Worm (Caenorhabditis elegans) whole organism, L1 larva: ENCODE measurements around the gene pcca-1.

Experiments
- C04F5.9 ChIP-seq: sonication (generic microtip); optimal IDR thresholded peaks from 2 replicates; lab custom pipeline; 2016; ENCODE audit warnings: missing genetic modification characterization, missing compliant biosample characterization
- C16A3.4 ChIP-seq: fragments of 150-350 bp; optimal IDR thresholded peaks from 2 replicates; lab custom pipeline; 2014; ENCODE audit warnings: missing biosample characterization, missing genetic modification characterization
- C34B4.2 ChIP-seq: sonication (generic microtip); optimal IDR thresholded peaks from 2 replicates; lab custom pipeline; 2017; ENCODE audit warnings: mild to moderate bottlenecking, missing genetic modification characterization, missing compliant biosample characterization
- alr-1 ChIP-seq: fragments of 200-800 bp; sonication (Bioruptor generic); optimal IDR thresholded peaks from 2 replicates; lab custom pipeline; 2018; ENCODE audit warnings: borderline replicate concordance, mild to moderate bottlenecking, missing genetic modification characterization, missing compliant biosample characterization
- ceh-63 ChIP-seq: fragments of 200-800 bp; sonication (Bioruptor generic); optimal IDR thresholded peaks from 2 replicates; lab custom pipeline; 2018; ENCODE audit warnings: mild to moderate bottlenecking, missing genetic modification characterization, missing compliant biosample characterization
- ceh-8 ChIP-seq: fragments of 200-800 bp; sonication (Bioruptor generic); optimal IDR thresholded peaks from 2 replicates; lab custom pipeline; 2018; ENCODE audit warnings: mild to moderate bottlenecking, missing genetic modification characterization, moderate library complexity, missing compliant biosample characterization
- ceh-90 ChIP-seq: sonication (generic microtip); optimal IDR thresholded peaks from 2 replicates; lab custom pipeline; 2016; ENCODE audit warnings: missing genetic modification characterization, missing compliant biosample characterization
- ces-1 ChIP-seq: fragments of 150-350 bp; optimal IDR thresholded peaks from 2 replicates; lab custom pipeline; 2014; ENCODE audit warnings: missing biosample characterization, missing genetic modification reagents, missing genetic modification characterization
- dpl-1 ChIP-seq, 3 experiments: fragments of 150-350 bp in 2 of 3; sonication (generic microtip) in 1 of 3; optimal IDR thresholded peaks; 2 replicates each; lab custom pipeline; 2014 to 2017; ENCODE audit warnings: missing biosample characterization in 3 of 3, missing genetic modification characterization in 3 of 3, missing genetic modification reagents in 3 of 3
- egl-13 ChIP-seq: sonication (generic microtip); optimal IDR thresholded peaks from 2 replicates; lab custom pipeline; 2016; ENCODE audit warnings: missing genotype, missing genetic modification reagents, missing genetic modification characterization, missing compliant biosample characterization
- egl-27 ChIP-seq, 2 experiments: fragments of 150-350 bp in 1 of 2; sonication (generic microtip); optimal IDR thresholded peaks; 3 replicates each; lab custom pipeline; 2017 to 2018; ENCODE audit warnings: missing biosample characterization in 2 of 2, missing genetic modification characterization in 2 of 2, missing genetic modification reagents in 2 of 2
- elt-3 ChIP-seq, 6 experiments: fragments of 150-350 bp in 1 of 6; sonication (generic microtip); optimal IDR thresholded peaks; 2 replicates each; lab custom pipeline; 2017 to 2018; ENCODE audit warnings: missing biosample characterization in 6 of 6, missing genetic modification characterization in 6 of 6, inconsistent platforms in 1 of 6
- ets-5 ChIP-seq: fragments of 200-800 bp; sonication (Bioruptor generic); IDR thresholded peaks from 2 replicates; pipeline ENCODE4 v1.3.6; 2022; ENCODE audit warnings: missing genetic modification characterization, missing compliant biosample characterization
- fkh-4 ChIP-seq: sonication (generic microtip); optimal IDR thresholded peaks from 2 replicates; lab custom pipeline; 2016; ENCODE audit warnings: missing compliant biosample characterization, missing genetic modification characterization, borderline replicate concordance
- fkh-8 ChIP-seq: sonication (generic microtip); optimal IDR thresholded peaks from 2 replicates; lab custom pipeline; 2016; ENCODE audit warnings: mild to moderate bottlenecking, missing genetic modification characterization, missing compliant biosample characterization
- grh-1 ChIP-seq: fragments of 200-800 bp; sonication (Bioruptor generic); IDR thresholded peaks from 2 replicates; pipeline ENCODE4 v1.3.6; 2022; ENCODE audit warnings: missing genetic modification reagents, missing genetic modification characterization, missing compliant biosample characterization
- hlh-17 ChIP-seq: fragments of 200-800 bp; sonication (Bioruptor generic); optimal IDR thresholded peaks from 2 replicates; lab custom pipeline; 2018; ENCODE audit warnings: missing genetic modification characterization, mild to moderate bottlenecking, missing compliant biosample characterization, moderate library complexity, borderline replicate concordance
- hpl-2 ChIP-seq: fragments of 150-350 bp; optimal IDR thresholded peaks from 2 replicates; lab custom pipeline; 2014; ENCODE audit warnings: missing biosample characterization, missing genetic modification reagents, missing genetic modification characterization
- irx-1 ChIP-seq: sonication (generic microtip); optimal IDR thresholded peaks from 2 replicates; lab custom pipeline; 2016; ENCODE audit warnings: missing genetic modification characterization, missing compliant biosample characterization
- jun-1 ChIP-seq: fragments of 150-350 bp; optimal IDR thresholded peaks from 2 replicates; lab custom pipeline; 2014; ENCODE audit warnings: missing biosample characterization, missing genetic modification reagents, missing genetic modification characterization
- lin-13 ChIP-seq: fragments of 150-350 bp; optimal IDR thresholded peaks from 2 replicates; lab custom pipeline; 2014; ENCODE audit warnings: missing biosample characterization, missing genetic modification reagents, missing genetic modification characterization
- lin-35 ChIP-seq, 2 experiments: fragments of 150-350 bp; optimal IDR thresholded peaks; 2 replicates each; lab custom pipeline; 2014; ENCODE audit warnings: missing biosample characterization in 2 of 2, missing genetic modification characterization in 2 of 2, missing genetic modification reagents in 2 of 2
- lin-39 ChIP-seq: fragments of 150-350 bp; optimal IDR thresholded peaks from 2 replicates; lab custom pipeline; 2014; ENCODE audit warnings: missing biosample characterization, missing genetic modification reagents, missing genetic modification characterization
- mep-1 ChIP-seq: fragments of 150-350 bp; optimal IDR thresholded peaks from 2 replicates; lab custom pipeline; 2014; ENCODE audit warnings: missing biosample characterization, missing genetic modification characterization
- nhr-11 ChIP-seq: fragments of 150-350 bp; optimal IDR thresholded peaks from 2 replicates; lab custom pipeline; 2014; ENCODE audit warnings: missing biosample characterization, missing genetic modification characterization
- nhr-20 ChIP-seq: sonication (generic microtip); optimal IDR thresholded peaks from 2 replicates; lab custom pipeline; 2016; ENCODE audit warnings: mild to moderate bottlenecking, missing genetic modification characterization, missing compliant biosample characterization
- nhr-237 ChIP-seq: fragments of 150-350 bp; optimal IDR thresholded peaks from 2 replicates; lab custom pipeline; 2014; ENCODE audit warnings: missing biosample characterization, missing genetic modification characterization
- nhr-71 ChIP-seq: sonication (generic microtip); optimal IDR thresholded peaks from 2 replicates; lab custom pipeline; 2016; ENCODE audit warnings: mild to moderate bottlenecking, missing genetic modification characterization, moderate library complexity, missing compliant biosample characterization
- nhr-77 ChIP-seq: fragments of 150-350 bp; optimal IDR thresholded peaks from 2 replicates; lab custom pipeline; 2014; ENCODE audit warnings: missing biosample characterization, missing genetic modification characterization
- rnt-1 ChIP-seq: sonication (generic microtip); optimal IDR thresholded peaks from 2 replicates; lab custom pipeline; 2016; ENCODE audit warnings: mild to moderate bottlenecking, missing genetic modification characterization, moderate library complexity, missing compliant biosample characterization
- skn-1 ChIP-seq: fragments of 150-350 bp; optimal IDR thresholded peaks from 2 replicates; lab custom pipeline; 2014; ENCODE audit warnings: missing biosample characterization, missing genetic modification characterization
- snpc-4 ChIP-seq: fragments of 150-350 bp; optimal IDR thresholded peaks from 2 replicates; lab custom pipeline; 2014; ENCODE audit warnings: missing biosample characterization, missing genetic modification characterization
- snu-23 ChIP-seq: sonication (generic microtip); optimal IDR thresholded peaks from 2 replicates; lab custom pipeline; 2016; ENCODE audit warnings: missing genetic modification characterization, missing compliant biosample characterization
- sptf-1 ChIP-seq: fragments of 150-350 bp; optimal IDR thresholded peaks from 2 replicates; lab custom pipeline; 2014; ENCODE audit warnings: missing biosample characterization, missing genetic modification characterization
- swsn-7 ChIP-seq: sonication (generic microtip); optimal IDR thresholded peaks from 2 replicates; lab custom pipeline; 2016; ENCODE audit warnings: missing genetic modification characterization, missing compliant biosample characterization
- tlp-1 ChIP-seq: fragments of 150-350 bp; optimal IDR thresholded peaks from 2 replicates; lab custom pipeline; 2014; ENCODE audit warnings: missing biosample characterization, missing genetic modification characterization
- unc-130 ChIP-seq: fragments of 150-350 bp; optimal IDR thresholded peaks from 2 replicates; lab custom pipeline; 2017; ENCODE audit warnings: missing biosample characterization, missing genetic modification characterization, inconsistent platforms
- unc-98 ChIP-seq: fragments of 200-800 bp; sonication (Bioruptor generic); IDR thresholded peaks from 2 replicates; pipeline ENCODE4 v1.3.6; 2022; ENCODE audit warnings: missing genetic modification characterization, missing compliant biosample characterization
- vab-15 ChIP-seq: sonication (generic microtip); optimal IDR thresholded peaks from 2 replicates; lab custom pipeline; 2017; ENCODE audit warnings: missing genotype, mild to moderate bottlenecking, missing genetic modification characterization, missing compliant biosample characterization
- zag-1 ChIP-seq: fragments of 150-350 bp; optimal IDR thresholded peaks from 2 replicates; lab custom pipeline; 2014; ENCODE audit warnings: missing biosample characterization, missing genetic modification characterization
- zip-4 ChIP-seq: fragments of 200-800 bp; sonication (Bioruptor generic); optimal IDR thresholded peaks from 2 replicates; lab custom pipeline; 2018; ENCODE audit warnings: mild to moderate bottlenecking, missing genetic modification characterization, moderate library complexity, missing compliant biosample characterization
- ztf-11 ChIP-seq, 2 experiments: sonication (generic microtip); optimal IDR thresholded peaks; 2 replicates each; lab custom pipeline; 2016 to 2017; ENCODE audit warnings: missing genetic modification characterization in 2 of 2, missing biosample characterization in 1 of 2, missing compliant biosample characterization in 1 of 2
- ztf-4 ChIP-seq: fragments of 150-350 bp; optimal IDR thresholded peaks from 2 replicates; lab custom pipeline; 2014; ENCODE audit warnings: missing biosample characterization, missing genetic modification characterization

The pcca-1 gene

DNA sequence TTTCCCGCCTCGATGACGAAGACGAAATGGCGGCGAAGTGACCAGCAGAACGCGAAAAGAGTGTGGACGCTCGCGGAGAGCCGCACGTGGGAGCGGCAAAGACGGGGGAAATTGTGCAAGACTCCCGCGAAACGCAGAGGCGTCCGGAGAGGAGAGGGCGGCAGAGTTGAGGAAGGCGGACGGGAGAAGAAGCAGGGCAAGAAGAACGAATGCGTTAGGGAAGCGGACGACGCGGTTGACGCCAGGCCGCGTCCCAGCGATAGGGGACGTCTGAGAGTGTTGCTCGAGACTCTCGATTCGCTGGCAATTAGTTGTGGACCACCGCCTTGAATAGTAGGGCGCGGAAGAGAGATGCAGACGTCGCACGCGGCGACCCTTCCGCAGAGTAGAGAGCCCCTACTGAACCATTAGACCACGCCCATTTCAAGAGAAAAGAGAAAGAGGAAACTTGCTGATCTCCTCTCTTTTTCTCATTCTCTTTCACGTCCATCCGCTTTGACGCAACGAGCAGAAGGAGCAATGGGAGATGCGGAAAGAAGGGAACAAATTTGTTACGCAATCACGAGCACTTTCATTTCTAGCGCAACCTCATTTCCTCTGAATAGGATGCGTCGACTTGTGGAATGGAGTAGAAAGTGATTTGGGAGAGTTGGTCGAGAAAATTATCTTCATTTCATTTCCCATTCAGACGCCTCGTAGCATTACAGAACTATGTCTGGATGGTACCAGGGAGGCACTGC, 9.4 kb downstream of the pcca-1 start:
- TF ChIP-seq ets-5 (GFP tag; lab: Robert Waterston, UW): no peak

DNA sequence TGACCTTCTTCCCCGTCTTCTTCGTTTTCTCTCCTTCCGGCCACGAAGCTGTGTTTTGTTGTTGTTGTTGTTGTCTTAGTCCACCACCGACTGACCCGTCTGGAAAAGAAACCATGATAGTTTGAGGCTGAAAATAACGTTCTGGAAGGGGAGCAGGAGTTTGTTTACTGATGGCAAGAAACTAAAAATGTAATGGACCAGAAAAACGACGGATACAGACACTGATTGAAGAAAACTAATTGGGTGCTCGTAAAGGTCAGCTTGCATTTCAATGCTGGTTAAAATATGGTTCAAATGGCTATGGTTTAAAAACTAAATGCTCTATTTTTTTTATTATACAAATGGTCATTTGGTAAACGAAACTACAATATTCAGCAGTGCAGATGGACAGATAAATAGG, 15.5 kb downstream of the pcca-1 start, which contains the start of gene F26A10.2:
Gene F26A10.2, minus strand, starts transcription at position 101 of the 400 bp plus-strand sequence.
- no peak for TF ChIP-seq hpl-2 (GFP tag; lab: Kevin White, UChicago)
- TF ChIP-seq irx-1 (tag; lab: Kevin White, UChicago): no peak
- no peak for TF ChIP-seq ceh-8
- TF ChIP-seq C04F5.9: no peak
- no peak for TF ChIP-seq lin-13
- TF ChIP-seq nhr-20 (tag; lab: Kevin White, UChicago): no peak
- TF ChIP-seq nhr-77 (tag; lab: Kevin White, UChicago): no peak
- TF ChIP-seq lin-35 (GFP tag; optimal IDR thresholded peaks at IDR 0.05; lab: Kevin White, UChicago): no peak
- no peak for TF ChIP-seq snu-23 (GFP tag; lab: Kevin White, UChicago)
- TF ChIP-seq rnt-1 (tag; lab: Kevin White, UChicago): no peak
- TF ChIP-seq fkh-8 (tag; lab: Kevin White, UChicago): no peak
- no peak for TF ChIP-seq alr-1 (tag; lab: Kevin White, UChicago)

DNA sequence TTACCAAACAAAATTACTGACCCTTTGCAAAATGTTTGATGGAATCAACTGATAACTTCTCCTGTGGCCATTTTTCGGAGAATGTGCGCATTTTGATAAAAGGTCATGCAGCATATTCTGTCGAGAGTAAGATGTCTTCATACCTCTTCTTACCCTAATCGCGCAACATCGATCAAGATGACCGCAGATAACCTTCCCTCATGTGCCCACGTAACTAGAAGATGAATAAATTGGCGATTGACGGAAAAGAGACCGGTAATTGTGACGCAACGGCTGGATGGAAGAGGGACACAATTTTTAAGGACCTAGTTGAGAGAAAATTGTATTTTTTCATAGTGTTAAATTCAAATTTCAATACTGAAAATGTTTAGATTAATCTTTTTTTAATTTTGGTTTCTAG, 20.0 kb downstream of the pcca-1 start:
- TF ChIP-seq tlp-1 (tag; lab: Kevin White, UChicago): no peak
- TF ChIP-seq C16A3.4 (tag; lab: Kevin White, UChicago): no peak
- TF ChIP-seq vab-15: no peak
- TF ChIP-seq elt-3 (tag; optimal IDR thresholded peaks at IDR 0.05; lab: Kevin White, UChicago): no peak
- no peak for TF ChIP-seq mep-1 (tag; lab: Kevin White, UChicago)
- no peak for TF ChIP-seq fkh-8 (tag; lab: Kevin White, UChicago)
- TF ChIP-seq nhr-11 (tag; lab: Kevin White, UChicago): no peak
- no peak for TF ChIP-seq nhr-20 (tag; lab: Kevin White, UChicago)
- no peak for TF ChIP-seq C34B4.2 (tag; lab: Kevin White, UChicago)
- no peak for TF ChIP-seq grh-1 (GFP tag; lab: Robert Waterston, UW)
- no peak for TF ChIP-seq sptf-1 (tag; lab: Kevin White, UChicago)
- no peak for TF ChIP-seq unc-98 (GFP tag; lab: Robert Waterston, UW)
- no peak for TF ChIP-seq C04F5.9
- no peak for TF ChIP-seq ceh-90
- no peak for TF ChIP-seq swsn-7 (tag; lab: Kevin White, UChicago)
- no peak for TF ChIP-seq nhr-71 (tag; lab: Kevin White, UChicago)
- TF ChIP-seq egl-27 (tag; optimal IDR thresholded peaks at IDR 0.05; lab: Kevin White, UChicago): no peak
- TF ChIP-seq skn-1: no peak
- TF ChIP-seq lin-39 (tag; lab: Kevin White, UChicago): no peak
- no peak for TF ChIP-seq ces-1 (GFP tag; lab: Kevin White, UChicago)

DNA sequence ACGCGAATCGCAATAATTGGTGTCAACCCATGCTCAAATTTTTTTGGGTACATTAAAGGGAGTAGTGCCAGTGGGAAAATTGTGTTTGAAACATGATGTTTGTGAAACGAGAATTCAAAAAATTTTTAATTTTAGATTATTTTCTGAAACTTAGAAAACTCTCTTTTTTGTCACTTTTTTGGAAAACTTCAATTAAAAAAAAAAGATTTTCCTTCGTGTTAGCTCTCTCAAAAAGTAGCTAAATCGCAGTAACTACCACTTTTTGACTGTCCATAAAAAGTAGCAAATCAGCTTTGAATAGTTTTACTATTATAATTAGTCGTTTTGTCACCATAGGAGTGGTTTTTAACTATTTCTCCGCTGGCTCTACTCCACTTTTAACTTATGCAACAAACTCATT, 20.4 kb downstream of the pcca-1 start:
- TF ChIP-seq mep-1 (tag; lab: Kevin White, UChicago): no peak
- TF ChIP-seq ztf-11 (tag; optimal IDR thresholded peaks at IDR 0.05; lab: Kevin White, UChicago): no peak
- TF ChIP-seq ztf-4: no peak
- no peak for TF ChIP-seq unc-130 (tag; lab: Kevin White, UChicago)
- TF ChIP-seq jun-1 (tag; lab: Kevin White, UChicago): no peak
- no peak for TF ChIP-seq nhr-77 (tag; lab: Kevin White, UChicago)
- TF ChIP-seq zag-1 (tag; lab: Kevin White, UChicago): no peak
- no peak for TF ChIP-seq hlh-17 (GFP tag; lab: Kevin White, UChicago)
- TF ChIP-seq nhr-237 (tag; lab: Kevin White, UChicago): no peak
- no peak for TF ChIP-seq snpc-4 (tag; lab: Kevin White, UChicago)
- TF ChIP-seq fkh-4: no peak
- no peak for TF ChIP-seq egl-13 (tag; lab: Kevin White, UChicago)
- no peak for TF ChIP-seq zip-4 (GFP tag; lab: Kevin White, UChicago)
- no peak for TF ChIP-seq ceh-63
- no peak for TF ChIP-seq irx-1 (tag; lab: Kevin White, UChicago)
- no peak for TF ChIP-seq dpl-1 (GFP tag; optimal IDR thresholded peaks at IDR 0.05; lab: Kevin White, UChicago)
